Fruit fly (Drosophila melanogaster) whole organism, embryonic: ENCODE measurements around the gene Lim1.

Source experiments
- Atf3 ChIP-seq: fragments of 200-800 bp; sonication (Bioruptor generic); optimal IDR thresholded peaks from 3 replicates; lab custom pipeline; 2016; ENCODE audit warnings: missing biosample characterization, missing genetic modification characterization
- BEAF-32 ChIP-seq: fragments of 200-800 bp; sonication (Bioruptor generic); optimal IDR thresholded peaks from 3 replicates; lab custom pipeline; 2017; ENCODE audit warnings: missing biosample characterization, missing genetic modification characterization, mild to moderate bottlenecking, moderate library complexity, missing genetic modification reagents
- CG10462 ChIP-seq: fragments of 200-800 bp; sonication (Bioruptor generic); optimal IDR thresholded peaks from 2 replicates; lab custom pipeline; 2016; ENCODE audit warnings: missing biosample characterization, missing genetic modification characterization
- CG10979 ChIP-seq: fragments of 200-800 bp; sonication (Bioruptor generic); optimal IDR thresholded peaks from 2 replicates; lab custom pipeline; 2018; ENCODE audit warnings: missing biosample characterization, mild to moderate bottlenecking, missing genetic modification characterization, moderate library complexity
- CG12236 ChIP-seq: fragments of 200-800 bp; sonication (Bioruptor generic); optimal IDR thresholded peaks from 2 replicates; lab custom pipeline; 2016; ENCODE audit warnings: missing biosample characterization, missing genetic modification characterization
- CG13424 ChIP-seq: fragments of 200-800 bp; sonication (Bioruptor generic); optimal IDR thresholded peaks from 2 replicates; lab custom pipeline; 2019; ENCODE audit warnings: missing biosample characterization, mild to moderate bottlenecking, missing genetic modification characterization, moderate library complexity
- CG1603 ChIP-seq: fragments of 200-800 bp; sonication (Bioruptor generic); optimal IDR thresholded peaks from 2 replicates; lab custom pipeline; 2019; ENCODE audit warnings: missing biosample characterization, mild to moderate bottlenecking, missing genetic modification characterization, moderate library complexity
- CG16863 ChIP-seq: fragments of 200-800 bp; sonication (Bioruptor generic); optimal IDR thresholded peaks from 3 replicates; lab custom pipeline; 2016; ENCODE audit warnings: missing biosample characterization, missing genetic modification characterization
- CG17612 ChIP-seq: fragments of 200-800 bp; sonication (Bioruptor generic); IDR thresholded peaks from 2 replicates; pipeline ENCODE4 v1.3.6; 2022; ENCODE audit warnings: missing biosample characterization, missing genetic modification characterization
- CG1832 ChIP-seq: fragments of 200-800 bp; sonication (Bioruptor generic); optimal IDR thresholded peaks from 2 replicates; lab custom pipeline; 2017; ENCODE audit warnings: missing biosample characterization, mild to moderate bottlenecking, missing genetic modification characterization, inconsistent platforms
- CG18619 ChIP-seq: fragments of 200-800 bp; sonication (Bioruptor generic); optimal IDR thresholded peaks from 3 replicates; lab custom pipeline; 2017; ENCODE audit warnings: missing biosample characterization, mild to moderate bottlenecking, missing genetic modification characterization
- CG2129 ChIP-seq: fragments of 200-800 bp; sonication (Bioruptor generic); IDR thresholded peaks from 2 replicates; pipeline ENCODE4 v1.3.6; 2022; ENCODE audit warnings: missing biosample characterization, missing genetic modification characterization; ENCODE audit not compliant: partially characterized antibody
- CG2199 ChIP-seq: fragments of 200-800 bp; sonication (Bioruptor generic); IDR thresholded peaks from 3 replicates; pipeline ENCODE4 v1.3.6; 2022; ENCODE audit warnings: missing biosample characterization, missing genetic modification characterization
- CG2678 ChIP-seq: fragments of 200-800 bp; sonication (Bioruptor generic); optimal IDR thresholded peaks from 3 replicates; lab custom pipeline; 2019; ENCODE audit warnings: missing biosample characterization, mild to moderate bottlenecking, missing genetic modification characterization, moderate library complexity
- CG30020 ChIP-seq: fragments of 200-800 bp; optimal IDR thresholded peaks from 2 replicates; lab custom pipeline; 2019; ENCODE audit warnings: missing biosample characterization, mild to moderate bottlenecking, missing genetic modification characterization, moderate library complexity
- CG31441 ChIP-seq: fragments of 200-800 bp; sonication (Bioruptor generic); IDR thresholded peaks from 2 replicates; pipeline ENCODE4 v1.3.6; 2022; ENCODE audit warnings: missing biosample characterization, missing genetic modification characterization
- CG3995 ChIP-seq: fragments of 200-800 bp; sonication (Bioruptor generic); optimal IDR thresholded peaks from 3 replicates; lab custom pipeline; 2016; ENCODE audit warnings: missing biosample characterization, missing genetic modification characterization
- CG6689 ChIP-seq: fragments of 200-800 bp; sonication (Bioruptor generic); IDR thresholded peaks from 2 replicates; pipeline ENCODE4 v1.3.6; 2022; ENCODE audit warnings: missing biosample characterization, missing genetic modification characterization
- CG8290 ChIP-seq, 3 experiments: fragments of 200-800 bp; sonication (Bioruptor generic); optimal IDR thresholded peaks; 2 replicates each; lab custom pipeline; 2016 to 2019; ENCODE audit warnings: missing biosample characterization in 3 of 3, missing genetic modification characterization in 3 of 3, mild to moderate bottlenecking in 2 of 3, moderate library complexity in 1 of 3
- CG8765 ChIP-seq: fragments of 200-800 bp; sonication (Bioruptor generic); IDR thresholded peaks from 2 replicates; pipeline ENCODE4 v1.3.6; 2022; ENCODE audit warnings: missing biosample characterization, missing genetic modification characterization
- CG8944 ChIP-seq: fragments of 200-800 bp; sonication (Bioruptor generic); optimal IDR thresholded peaks from 3 replicates; lab custom pipeline; 2016; ENCODE audit warnings: missing biosample characterization, missing genetic modification characterization
- CG9817 ChIP-seq: fragments of 200-800 bp; sonication (Bioruptor generic); optimal IDR thresholded peaks from 2 replicates; lab custom pipeline; 2018; ENCODE audit warnings: missing biosample characterization, mild to moderate bottlenecking, missing genetic modification characterization, moderate library complexity
- Dek ChIP-seq: fragments of 200-800 bp; sonication (Bioruptor generic); optimal IDR thresholded peaks from 3 replicates; lab custom pipeline; 2019; ENCODE audit warnings: missing biosample characterization, mild to moderate bottlenecking, missing genetic modification characterization, moderate library complexity
- Ets65A ChIP-seq: fragments of 200-800 bp; sonication (Bioruptor generic); peaks from one replicate; lab custom pipeline; 2016; ENCODE audit warnings: missing biosample characterization, missing genetic modification characterization
- Gsc ChIP-seq: fragments of 200-800 bp; sonication (Bioruptor generic); IDR thresholded peaks from 2 replicates; pipeline ENCODE4 v1.3.6; 2022; ENCODE audit warnings: missing biosample characterization, missing genetic modification characterization
- HLH3B ChIP-seq: fragments of 200-800 bp; sonication (Bioruptor generic); IDR thresholded peaks from 2 replicates; pipeline ENCODE4 v1.3.6; 2022; ENCODE audit warnings: missing biosample characterization, missing genetic modification characterization
- Hmx ChIP-seq: fragments of 200-800 bp; sonication (Bioruptor generic); optimal IDR thresholded peaks from 2 replicates; lab custom pipeline; 2016; ENCODE audit warnings: missing biosample characterization, missing genetic modification characterization
- Lhr ChIP-seq: fragments of 200-800 bp; sonication (Bioruptor generic); optimal IDR thresholded peaks from 3 replicates; lab custom pipeline; 2017; ENCODE audit warnings: mild to moderate bottlenecking, missing biosample characterization, missing genetic modification reagents, missing genetic modification characterization
- NC2β ChIP-seq: fragments of 200-800 bp; sonication (Bioruptor generic); optimal IDR thresholded peaks from 2 replicates; lab custom pipeline; 2016; ENCODE audit warnings: missing biosample characterization, missing genetic modification characterization
- ato ChIP-seq: fragments of 200-800 bp; sonication (Bioruptor generic); IDR thresholded peaks from 2 replicates; pipeline ENCODE4 v1.3.6; 2022; ENCODE audit warnings: missing biosample characterization, missing genetic modification characterization; ENCODE audit not compliant: partially characterized antibody
- caup ChIP-seq: fragments of 200-800 bp; sonication (Bioruptor generic); optimal IDR thresholded peaks from 3 replicates; lab custom pipeline; 2017; ENCODE audit warnings: missing biosample characterization, mild to moderate bottlenecking, missing genetic modification characterization, moderate library complexity; ENCODE audit not compliant: severe bottlenecking
- chif ChIP-seq, 2 experiments: fragments of 200-800 bp; sonication (Bioruptor generic); optimal IDR thresholded peaks; 3 replicates each; lab custom pipeline; 2016; ENCODE audit warnings: missing biosample characterization in 2 of 2, missing genetic modification characterization in 2 of 2
- chinmo ChIP-seq: fragments of 200-800 bp; sonication (Bioruptor generic); IDR thresholded peaks from 4 replicates; pipeline ENCODE4 v1.3.6; 2022; ENCODE audit warnings: missing biosample characterization, missing genetic modification characterization; ENCODE audit not compliant: partially characterized antibody
- disco-r ChIP-seq: fragments of 200-800 bp; sonication (Bioruptor generic); optimal IDR thresholded peaks from 2 replicates; lab custom pipeline; 2016; ENCODE audit warnings: missing biosample characterization, missing genetic modification characterization
- dmrt11E ChIP-seq: fragments of 200-800 bp; sonication (Bioruptor generic); optimal IDR thresholded peaks from 3 replicates; lab custom pipeline; 2018; ENCODE audit warnings: missing biosample characterization, mild to moderate bottlenecking, missing genetic modification characterization, moderate library complexity
- dpn ChIP-seq, 2 experiments: fragments of 200-800 bp; sonication (Bioruptor generic); optimal IDR thresholded peaks; 3 replicates each; lab custom pipeline; 2016; ENCODE audit warnings: missing biosample characterization in 2 of 2, missing genetic modification characterization in 2 of 2
- grau ChIP-seq: fragments of 200-800 bp; optimal IDR thresholded peaks from 3 replicates; lab custom pipeline; 2019; ENCODE audit warnings: missing biosample characterization, mild to moderate bottlenecking, missing genetic modification characterization, moderate library complexity
- grn ChIP-seq: fragments of 200-800 bp; sonication (Bioruptor generic); optimal IDR thresholded peaks from 3 replicates; lab custom pipeline; 2017; ENCODE audit warnings: missing biosample characterization, missing genetic modification characterization
- gro ChIP-seq: fragments of 200-800 bp; sonication (Bioruptor generic); optimal IDR thresholded peaks from 2 replicates; lab custom pipeline; 2016; ENCODE audit warnings: missing biosample characterization, missing genetic modification characterization
- hkb ChIP-seq, 2 experiments: fragments of 200-800 bp in 1 of 2; fragments of >200 bp in 1 of 2; sonication (Bioruptor generic) in 1 of 2; IDR thresholded peaks in 1 of 2; optimal IDR thresholded peaks in 1 of 2; 2 replicates each; pipeline versions ENCODE4 v1.3.6 to Lab custom; 2017 to 2022; ENCODE audit warnings: missing biosample characterization in 1 of 2, missing genetic modification characterization in 1 of 2
- nau ChIP-seq: fragments of 200-800 bp; sonication (Bioruptor generic); optimal IDR thresholded peaks from 3 replicates; lab custom pipeline; 2017; ENCODE audit warnings: missing biosample characterization, mild to moderate bottlenecking, missing genetic modification characterization, missing genetic modification reagents
- nmo ChIP-seq: fragments of 200-800 bp; sonication (Bioruptor generic); optimal IDR thresholded peaks from 2 replicates; lab custom pipeline; 2018; ENCODE audit warnings: missing biosample characterization, mild to moderate bottlenecking, missing genetic modification characterization, moderate library complexity
- nom ChIP-seq: fragments of 200-800 bp; sonication (Bioruptor generic); optimal IDR thresholded peaks from 2 replicates; lab custom pipeline; 2017; ENCODE audit warnings: missing biosample characterization, missing genetic modification characterization, mild to moderate bottlenecking, moderate library complexity, missing genetic modification reagents
- peb ChIP-seq: fragments of 200-800 bp; sonication (Bioruptor generic); IDR thresholded peaks from 2 replicates; pipeline ENCODE4 v1.3.6; 2022; ENCODE audit warnings: missing biosample characterization, missing genetic modification characterization
- pzg ChIP-seq: fragments of 200-800 bp; sonication (Bioruptor generic); optimal IDR thresholded peaks from 3 replicates; lab custom pipeline; 2018; ENCODE audit warnings: missing biosample characterization, mild to moderate bottlenecking, missing genetic modification characterization, moderate library complexity
- sc ChIP-seq, 3 experiments: fragments of >200 bp in 2 of 3; fragments of 200-800 bp in 1 of 3; sonication (Bioruptor generic) in 1 of 3; optimal IDR thresholded peaks; 2 replicates in 2 of 3; 3 replicates in 1 of 3; lab custom pipeline; 2017; ENCODE audit warnings: mild to moderate bottlenecking in 1 of 3, missing biosample characterization in 1 of 3, missing genetic modification characterization in 1 of 3, missing genetic modification reagents in 1 of 3
- tgo ChIP-seq: fragments of 200-800 bp; sonication (Bioruptor generic); IDR thresholded peaks from 3 replicates; pipeline ENCODE4 v1.3.6; 2022; ENCODE audit warnings: missing biosample characterization, missing genetic modification characterization
- zfh2 ChIP-seq: fragments of 200-800 bp; sonication (Bioruptor generic); optimal IDR thresholded peaks from 2 replicates; lab custom pipeline; 2016; ENCODE audit warnings: missing biosample characterization, missing genetic modification characterization

The Lim1 gene

DNA sequence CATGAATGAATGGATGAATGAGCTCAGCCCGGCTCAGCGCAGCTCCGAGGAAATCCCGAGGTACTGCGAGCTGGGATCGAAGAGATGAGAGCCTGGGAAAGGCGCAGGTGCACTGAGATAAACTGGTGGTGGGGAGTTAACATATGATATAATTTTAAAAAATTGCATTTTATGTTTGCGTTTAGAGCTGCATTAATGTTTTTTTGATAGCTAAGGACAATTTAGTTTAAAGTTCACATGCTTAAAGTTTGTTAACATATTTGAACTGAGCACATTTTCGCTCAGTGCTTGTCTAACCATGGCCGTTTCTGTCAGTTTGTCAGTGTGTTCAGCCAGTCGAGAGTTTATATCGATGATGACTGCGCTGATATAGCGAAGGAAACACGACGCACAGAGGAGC lies 75.3 kb downstream of the Lim1 start (continued):
- TF ChIP-seq caup (GFP tag; lab: Kevin White, UChicago) (peak; percentile 14), CG31441 (GFP tag; lab: Robert Waterston, UW) (no peak), nau (GFP tag; lab: Kevin White, UChicago) (no peak), CG8290 (GFP tag; optimal IDR thresholded peaks at IDR 0.05; lab: Kevin White, UChicago) (no peak), CG8290 (tag; optimal IDR thresholded peaks at IDR 0.05; lab: Kevin White, UChicago) (peak in 1 of 2 experiments; percentile 10), peb (GFP tag; lab: Robert Waterston, UW) (no peak), tgo (GFP tag; lab: Robert Waterston, UW) (no peak), CG16863 (no peak), CG2129 (GFP tag; lab: Robert Waterston, UW) (no peak), CG12236 (GFP tag; lab: Kevin White, UChicago) (no peak), disco-r (no peak), CG2678 (tag; lab: Kevin White, UChicago) (peak; percentile 52), chif (GFP tag; optimal IDR thresholded peaks at IDR 0.05; lab: Kevin White, UChicago) (no peak), CG10462 (GFP tag; lab: Kevin White, UChicago) (no peak), CG1832 (GFP tag; lab: Kevin White, UChicago) (no peak), grau (tag; lab: Kevin White, UChicago) (peak; percentile 31), Gsc (no peak), dmrt11E (tag; lab: Kevin White, UChicago) (peak; percentile 24), gro (GFP tag; lab: Kevin White, UChicago) (no peak), nom (GFP tag; lab: Kevin White, UChicago) (peak; percentile 10), HLH3B (GFP tag; lab: Robert Waterston, UW) (0 out of 2 replicates have a peak, but pooled peaks have one; percentile 22), CG10979 (tag; lab: Kevin White, UChicago) (peak; percentile 5), Ets65A (GFP tag; lab: Kevin White, UChicago) (peak; percentile 73), CG9817 (no peak), CG18619 (no peak), nmo (GFP tag; lab: Kevin White, UChicago) (no peak), BEAF-32 (GFP tag; lab: Kevin White, UChicago) (no peak), Hmx (no peak), grn (no peak), Lhr (GFP tag; lab: Kevin White, UChicago) (no peak), CG1603 (tag; lab: Kevin White, UChicago) (peak; percentile 41), sc (optimal IDR thresholded peaks at IDR 0.05; lab: Kevin White, UChicago) (no peak), sc (GFP tag; optimal IDR thresholded peaks at IDR 0.05; lab: Kevin White, UChicago) (no peak), Dek (no peak), CG2199 (GFP tag; lab: Robert Waterston, UW) (no peak), dpn (GFP tag; optimal IDR thresholded peaks at IDR 0.05; lab: Kevin White, UChicago) (peak in 1 of 2 experiments; percentile 12), NC2β (GFP tag; lab: Kevin White, UChicago) (no peak), CG6689 (GFP tag; lab: Robert Waterston, UW) (0 out of 2 replicates have a peak, but pooled peaks have one; percentile 27), CG3995 (GFP tag; lab: Kevin White, UChicago) (no peak), ato (GFP tag; lab: Robert Waterston, UW) (no peak), CG13424 (no peak), zfh2 (no peak), chinmo (GFP tag; lab: Robert Waterston, UW) (no peak), CG17612 (no peak), pzg (GFP tag; lab: Kevin White, UChicago) (no peak), hkb (optimal IDR thresholded peaks at IDR 0.05; lab: Kevin White, UChicago) (no peak), hkb (GFP tag; IDR thresholded peaks at IDR 0.05; lab: Robert Waterston, UW) (peak; percentile 26; the same call in 1 of the 2 replicates), CG30020 (tag; lab: Kevin White, UChicago) (no peak), Atf3 (no peak), CG8944 (GFP tag; lab: Kevin White, UChicago) (no peak), CG8765 (GFP tag; lab: Robert Waterston, UW) (0 out of 2 replicates have a peak, but pooled peaks have one; percentile 14)
